Worm (Caenorhabditis elegans): ENCODE measurements around the gene Y62H9A.11.

DNA sequence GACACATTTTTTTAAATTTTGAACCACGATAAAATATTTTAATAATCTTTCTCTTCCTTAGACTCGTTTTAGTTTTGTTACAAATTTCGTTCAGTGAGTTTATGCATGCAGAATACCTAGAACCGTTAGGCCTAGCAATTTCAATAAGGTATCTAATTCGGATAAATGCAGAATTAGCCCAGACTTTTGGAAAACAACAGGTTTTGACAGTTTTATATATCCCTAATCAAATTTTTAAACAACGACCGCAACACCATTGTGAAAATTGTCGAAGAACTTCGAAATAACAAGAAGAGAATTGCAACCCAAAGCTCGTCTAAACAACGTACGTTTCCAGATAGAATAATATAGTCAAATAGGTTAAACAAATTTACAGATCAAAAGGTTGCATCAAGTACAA lies 10.8 kb upstream of the Y62H9A.11 start, which contains the start of gene Y62H9A.16:
- TF ChIP-seq zag-1 (tag; optimal IDR thresholded peaks at IDR 0.05) (no peak), ama-1 (optimal IDR thresholded peaks at IDR 0.05) (no peak)

All from whole organism, L1 larva.